Comparison of ENCODE assay signal across 4 worm cellular contexts in genomic region chrV:16621894-16622293, ce11.
TF ChIP-seq lines count a peak whose summit lies in the region.

No protein-coding gene starts in this region.

TF ChIP-seq in whole organism, L4 larva, 104 proteins besides CTCF, POLR2A, EP300 and RAD21 (continued from another document and continues in another):
- TF ChIP-seq Y75B8A.6 (GFP tag; IDR thresholded peaks at IDR 0.05; lab: Robert Waterston, UW) = no peak
- TF ChIP-seq F10B5.3 (tag; optimal IDR thresholded peaks at IDR 0.05; lab: Kevin White, UChicago) = no peak
- TF ChIP-seq arid-1 (GFP tag; conservative IDR thresholded peaks at IDR 0.05; lab: Robert Waterston, UW) = peak; percentile 49; the same call in 1 of the 2 replicates
- no peak for TF ChIP-seq nhr-11 (tag; optimal IDR thresholded peaks at IDR 0.05; lab: Kevin White, UChicago)
- TF ChIP-seq zip-2 (tag; optimal IDR thresholded peaks at IDR 0.05; lab: Kevin White, UChicago) = no peak
- TF ChIP-seq tag-97 (GFP tag; IDR thresholded peaks at IDR 0.05; lab: Robert Waterston, UW) = no peak
- TF ChIP-seq skn-1 (tag; optimal IDR thresholded peaks at IDR 0.05; lab: Kevin White, UChicago) = no peak
- peak; percentile 38 for TF ChIP-seq dmd-6 (GFP tag; IDR thresholded peaks at IDR 0.05; lab: Robert Waterston, UW)
- peak; percentile 77 for TF ChIP-seq lim-7 (GFP tag; IDR thresholded peaks at IDR 0.05; lab: Robert Waterston, UW)
- no peak for TF ChIP-seq saeg-2 (GFP tag; IDR thresholded peaks at IDR 0.05; lab: Robert Waterston, UW)
- no peak for TF ChIP-seq snpc-4 (tag; optimal IDR thresholded peaks at IDR 0.05; lab: Kevin White, UChicago)
- TF ChIP-seq madf-5 (GFP tag; IDR thresholded peaks at IDR 0.05; lab: Robert Waterston, UW) = no peak
- TF ChIP-seq mdt-29 (GFP tag; IDR thresholded peaks at IDR 0.05; lab: Robert Waterston, UW) = 0 out of 2 replicates have a peak, but pooled peaks have one; percentile 26
- TF ChIP-seq ZK337.2 (GFP tag; IDR thresholded peaks at IDR 0.05; lab: Robert Waterston, UW) = no peak
- no peak for TF ChIP-seq dmd-9 (GFP tag; IDR thresholded peaks at IDR 0.05; lab: Robert Waterston, UW)
- peak; percentile 1 for TF ChIP-seq nhr-111 (GFP tag; optimal IDR thresholded peaks at IDR 0.05; lab: Kevin White, UChicago)
- no peak for TF ChIP-seq php-3 (GFP tag; IDR thresholded peaks at IDR 0.05; lab: Robert Waterston, UW)
- TF ChIP-seq T20F7.1 (GFP tag; optimal IDR thresholded peaks at IDR 0.05; lab: Kevin White, UChicago) = no peak
- TF ChIP-seq daf-8 (GFP tag; IDR thresholded peaks at IDR 0.05; lab: Robert Waterston, UW) = no peak
- no peak for TF ChIP-seq dve-1 (tag; optimal IDR thresholded peaks at IDR 0.05; lab: Kevin White, UChicago; ENCODE audit: insufficient read depth)
- TF ChIP-seq F37D6.2 (tag; optimal IDR thresholded peaks at IDR 0.05; lab: Kevin White, UChicago) = no peak
- no peak for TF ChIP-seq hmg-1.1 (GFP tag; IDR thresholded peaks at IDR 0.05; lab: Robert Waterston, UW)
- no peak for TF ChIP-seq fkh-10 (GFP tag; optimal IDR thresholded peaks at IDR 0.05; lab: Kevin White, UChicago)
- peak; percentile 54; the same call in 1 of the 2 replicates for TF ChIP-seq vab-7 (GFP tag; IDR thresholded peaks at IDR 0.05; lab: Robert Waterston, UW)
- no peak for TF ChIP-seq nhr-76 (tag; optimal IDR thresholded peaks at IDR 0.05; lab: Kevin White, UChicago)
- TF ChIP-seq mep-1 (tag; optimal IDR thresholded peaks at IDR 0.05; lab: Kevin White, UChicago) = no peak
- TF ChIP-seq T26A8.4 (GFP tag; IDR thresholded peaks at IDR 0.05; lab: Robert Waterston, UW) = peak; percentile 27; the same call in 1 of the 2 replicates
- TF ChIP-seq set-16 (GFP tag; IDR thresholded peaks at IDR 0.05; lab: Robert Waterston, UW) = no peak; the same call in none of the 2 replicates
- TF ChIP-seq Y48G9A.11 (GFP tag; IDR thresholded peaks at IDR 0.05; lab: Robert Waterston, UW) = no peak
- no peak for TF ChIP-seq jun-1 (tag; optimal IDR thresholded peaks at IDR 0.05; lab: Kevin White, UChicago)
- no peak for TF ChIP-seq zfp-2 (tag; optimal IDR thresholded peaks at IDR 0.05; lab: Kevin White, UChicago)
- no peak for TF ChIP-seq ztf-7 (tag; optimal IDR thresholded peaks at IDR 0.05; lab: Kevin White, UChicago)
- no peak for TF ChIP-seq mdl-1 (tag; optimal IDR thresholded peaks at IDR 0.05; lab: Kevin White, UChicago)
- no peak for TF ChIP-seq zip-11 (GFP tag; IDR thresholded peaks at IDR 0.05; lab: Robert Waterston, UW)

TF ChIP-seq in whole organism, early embryonic, 17 proteins besides CTCF, POLR2A, EP300 and RAD21 (continued from another document):
- TF ChIP-seq flt-1 (GFP tag; IDR thresholded peaks at IDR 0.05; lab: Robert Waterston, UW) (peak; percentile 79), ceh-36 (tag; optimal IDR thresholded peaks at IDR 0.05; lab: Kevin White, UChicago) (peak; percentile 75), ama-1 (optimal IDR thresholded peaks at IDR 0.05; lab: Kevin White, UChicago) (no peak), scrt-1 (GFP tag; IDR thresholded peaks at IDR 0.05; lab: Robert Waterston, UW) (0 out of 2 replicates have a peak, but pooled peaks have one; percentile 58)

TF ChIP-seq in whole organism, mixed stage, embryonic, 35 proteins besides CTCF, POLR2A, EP300 and RAD21 (continued from another document):
- peak; percentile 17 for TF ChIP-seq flh-1 (GFP tag; optimal IDR thresholded peaks at IDR 0.05; lab: Kevin White, UChicago)
- peak; percentile 36 for TF ChIP-seq sem-2 (GFP tag; optimal IDR thresholded peaks at IDR 0.05; lab: Kevin White, UChicago)
- TF ChIP-seq drap-1 (GFP tag; optimal IDR thresholded peaks at IDR 0.05; lab: Kevin White, UChicago) = peak; percentile 47
- no peak for TF ChIP-seq mab-5 (tag; optimal IDR thresholded peaks at IDR 0.05; lab: Kevin White, UChicago)
- TF ChIP-seq nhr-76 (tag; optimal IDR thresholded peaks at IDR 0.05; lab: Kevin White, UChicago) = no peak
- no peak for TF ChIP-seq lin-13 (tag; optimal IDR thresholded peaks at IDR 0.05; lab: Kevin White, UChicago)
- no peak for TF ChIP-seq nhr-28 (tag; optimal IDR thresholded peaks at IDR 0.05; lab: Kevin White, UChicago)
- no peak for TF ChIP-seq lin-32 (GFP tag; optimal IDR thresholded peaks at IDR 0.05; lab: Kevin White, UChicago)
- TF ChIP-seq elt-1 (tag; optimal IDR thresholded peaks at IDR 0.05; lab: Kevin White, UChicago; ENCODE audit: borderline replicate concordance, insufficient read depth) = no peak
- TF ChIP-seq blmp-1 (tag; optimal IDR thresholded peaks at IDR 0.05; lab: Kevin White, UChicago) = no peak
- TF ChIP-seq ham-2 (GFP tag; optimal IDR thresholded peaks at IDR 0.05; lab: Kevin White, UChicago) = no peak
- no peak for TF ChIP-seq ces-1 (GFP tag; optimal IDR thresholded peaks at IDR 0.05; lab: Kevin White, UChicago)
TF ChIP-seq in whole organism, mixed stage, embryonic: peak in this region for 8.

TF ChIP-seq in whole organism, young adult, 124 proteins besides CTCF, POLR2A, EP300 and RAD21 (continued from another document):
- 0 out of 2 replicates have a peak, but pooled peaks have one; percentile 28 for TF ChIP-seq cebp-2 (GFP tag; IDR thresholded peaks at IDR 0.05; lab: Robert Waterston, UW)
- TF ChIP-seq ceh-27 (GFP tag; optimal IDR thresholded peaks at IDR 0.05; lab: Kevin White, UChicago) = peak; percentile 18
- no peak for TF ChIP-seq mxl-1 (tag; optimal IDR thresholded peaks at IDR 0.05; lab: Kevin White, UChicago)
- peak; percentile 93 for TF ChIP-seq tbp1 (GFP tag; optimal IDR thresholded peaks at IDR 0.05; lab: Kevin White, UChicago)
- no peak for TF ChIP-seq lsl-1 (GFP tag; optimal IDR thresholded peaks at IDR 0.05; lab: Kevin White, UChicago)
- TF ChIP-seq hmg-1.2 (GFP tag; IDR thresholded peaks at IDR 0.05; lab: Robert Waterston, UW) = peak; percentile 28; the same call in 1 of the 2 replicates
- TF ChIP-seq attf-5 (GFP tag; optimal IDR thresholded peaks at IDR 0.05; lab: Kevin White, UChicago) = peak; percentile 29
- 0 out of 2 replicates have a peak, but pooled peaks have one; percentile 43 for TF ChIP-seq lag-1 (GFP tag; IDR thresholded peaks at IDR 0.05; lab: Robert Waterston, UW)
- no peak for TF ChIP-seq madf-6 (GFP tag; IDR thresholded peaks at IDR 0.05; lab: Robert Waterston, UW)
- TF ChIP-seq somi-1 (GFP tag; optimal IDR thresholded peaks at IDR 0.05; lab: Kevin White, UChicago) = no peak
- peak; percentile 83 for TF ChIP-seq him-1 (tag; optimal IDR thresholded peaks at IDR 0.05; lab: Kevin White, UChicago)
- TF ChIP-seq T07F8.4 (tag; optimal IDR thresholded peaks at IDR 0.05; lab: Kevin White, UChicago) = no peak
